Fruit fly (Drosophila melanogaster) whole organism, larva: ENCODE measurements around the gene CG2209.

Experiments
- noc ChIP-seq: fragments of 200-800 bp; sonication (Bioruptor generic); optimal IDR thresholded peaks from 3 replicates; lab custom pipeline; 2019; ENCODE audit warnings: missing biosample characterization, mild to moderate bottlenecking, missing genetic modification characterization, moderate library complexity

CG2209 gene

DNA sequence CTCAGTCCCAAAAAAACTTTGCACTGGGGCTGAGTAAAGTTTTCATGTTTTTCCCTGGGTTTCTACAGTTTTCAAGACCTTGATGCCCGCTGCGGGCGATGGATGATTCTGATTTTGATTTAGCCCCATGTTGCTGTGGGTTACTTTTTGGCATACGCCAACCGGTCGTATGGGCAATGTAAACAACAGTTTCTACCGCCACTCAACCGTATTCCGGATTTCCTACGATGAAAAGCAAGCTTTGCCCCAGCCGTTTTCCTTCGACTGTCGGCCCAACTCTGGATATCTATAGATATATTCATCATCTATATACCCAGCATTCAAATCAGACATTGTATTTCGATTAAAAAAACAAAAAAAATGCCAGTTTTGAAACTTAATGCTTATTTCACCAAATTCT lies at the start of gene CG2209:
Gene CG2209, plus strand, starts transcription at position 301 of the 400 bp plus-strand sequence.
- no peak for TF ChIP-seq noc (tag; lab: Kevin White, UChicago)

DNA sequence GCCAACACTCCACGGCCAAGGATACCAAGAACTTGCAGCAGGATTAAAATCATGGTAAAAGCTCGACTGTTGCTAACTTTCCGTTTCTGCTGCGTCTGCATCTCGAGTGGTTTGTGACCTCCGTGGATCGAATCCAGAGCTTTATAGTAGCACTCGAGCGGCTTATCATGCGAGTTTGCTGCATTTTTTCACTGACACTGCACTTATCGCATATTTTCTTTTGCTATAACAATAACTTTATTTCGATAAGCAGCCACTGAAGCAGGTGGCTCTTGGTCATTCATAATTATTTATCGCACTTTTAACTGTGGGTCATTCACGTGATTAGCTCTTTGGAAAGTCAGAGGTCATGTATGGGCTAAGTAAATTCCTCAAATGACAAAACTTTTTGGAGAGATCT lies 45.9 kb upstream of the CG2209 start, which contains the start of gene CG12716:
Gene CG12716, minus strand, starts transcription at position 101 of the 400 bp plus-strand sequence.
- TF ChIP-seq noc (tag; lab: Kevin White, UChicago) = no peak

DNA sequence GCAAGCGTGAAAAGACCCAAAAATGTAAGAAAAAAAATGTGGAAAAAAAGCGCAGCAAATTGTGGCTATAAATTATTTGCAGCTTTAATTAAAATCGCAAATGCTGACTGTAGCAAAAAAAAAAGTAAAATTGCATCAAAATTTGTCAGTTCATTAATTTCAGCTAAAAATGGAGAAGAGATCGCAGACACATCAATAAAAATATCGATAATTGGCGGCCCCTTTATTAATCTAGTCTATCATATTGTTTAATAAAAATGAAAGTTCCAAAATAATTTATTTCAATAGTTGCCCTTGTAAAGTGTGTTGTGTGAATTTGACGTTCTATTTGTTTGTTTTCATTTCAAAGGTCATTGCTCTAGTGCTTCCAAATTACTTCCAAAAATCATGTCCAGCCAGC lies 37.8 kb upstream of the CG2209 start, which contains the start of gene CG32643:
Gene CG32643, plus strand, starts transcription at position 301 of the 400 bp plus-strand sequence.
- no peak for TF ChIP-seq noc (tag; lab: Kevin White, UChicago)

DNA sequence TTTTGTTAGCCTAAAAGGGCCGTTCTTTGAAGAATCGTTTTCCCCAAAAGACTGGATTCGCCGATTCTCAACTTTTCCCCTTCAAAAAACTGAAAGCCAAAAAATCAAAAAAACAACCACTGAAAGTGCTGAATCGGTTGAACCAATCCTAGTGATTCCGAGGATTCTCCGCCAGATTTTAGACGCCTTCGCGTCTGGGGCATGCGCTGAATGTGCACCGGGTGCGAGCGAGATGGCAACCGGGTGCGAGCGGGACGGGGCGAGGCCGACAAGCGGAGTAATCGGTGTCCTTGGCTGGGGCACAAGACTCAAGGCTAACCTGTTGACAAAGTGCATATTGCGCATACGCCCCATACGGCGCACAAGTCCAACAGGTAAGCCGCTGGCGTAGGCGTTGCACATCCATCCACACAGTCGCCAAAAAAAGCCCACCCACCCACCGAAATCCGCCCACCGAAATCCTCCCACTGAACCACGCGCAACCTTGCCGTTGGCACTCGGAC lies 35.0 kb upstream of the CG2209 start:
- no peak for TF ChIP-seq noc (tag; lab: Kevin White, UChicago)

DNA sequence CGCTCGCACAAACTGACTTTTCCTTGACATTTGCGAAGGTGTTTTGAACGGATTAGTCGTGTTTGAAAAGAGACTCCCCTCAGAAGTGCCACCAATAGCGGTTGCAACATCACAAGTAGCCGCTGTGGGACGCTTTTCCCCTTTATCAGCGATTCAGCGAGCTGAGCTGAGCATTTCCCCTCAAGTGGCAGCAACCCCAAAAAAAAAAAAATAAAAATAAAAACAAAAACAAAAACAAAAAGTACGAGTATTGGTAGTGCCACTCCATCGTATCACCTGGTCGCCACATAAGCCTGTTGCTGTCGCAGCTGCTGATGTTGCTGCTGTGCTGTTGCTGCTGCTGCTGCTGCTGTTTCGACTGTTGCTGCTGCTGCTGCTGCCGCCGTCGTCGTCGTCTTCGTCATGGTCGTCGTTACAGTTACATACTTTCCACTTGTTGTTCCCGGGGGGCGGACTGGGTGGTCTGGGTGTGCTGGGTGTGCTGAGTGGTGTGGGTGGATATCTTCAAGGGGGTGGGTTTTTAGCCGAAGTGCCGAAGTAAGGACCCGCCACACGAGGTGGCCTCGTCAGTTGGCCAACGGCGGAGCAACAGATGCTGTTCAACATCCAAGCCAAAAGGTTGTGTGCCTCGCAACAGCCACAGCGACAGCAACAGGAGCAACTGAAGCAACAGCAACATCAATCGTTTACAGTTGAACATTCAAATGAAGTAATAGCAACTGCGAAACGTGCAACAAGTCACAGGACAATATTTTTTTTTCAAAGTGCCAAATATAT lies 33.8 kb upstream of the CG2209 start, which contains the start of gene rsh:
Gene rsh, plus strand, starts transcription at position 591 of the 777 bp plus-strand sequence.
- TF ChIP-seq noc (tag; lab: Kevin White, UChicago) = no peak

DNA sequence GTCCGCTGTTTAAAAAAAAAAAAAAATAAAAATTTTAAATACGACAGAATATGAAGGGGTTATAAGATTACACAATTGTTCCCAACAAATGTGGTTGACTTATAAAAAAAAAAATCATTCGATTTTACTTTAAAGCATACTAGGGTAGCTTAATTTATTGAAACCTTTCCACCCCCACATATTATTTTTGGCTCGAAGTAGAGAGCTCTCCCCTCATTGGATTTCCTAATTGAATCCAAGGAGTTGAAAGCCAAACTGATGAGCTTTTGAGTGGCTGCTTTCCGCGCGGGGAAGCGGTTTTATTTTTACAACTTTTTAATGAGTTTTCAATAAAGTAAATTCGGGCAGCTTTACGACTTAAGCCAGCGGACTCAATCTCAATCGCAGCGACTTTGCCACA lies 17.2 kb upstream of the CG2209 start, which contains the start of gene CG15719:
Gene CG15719, minus strand, starts transcription at position 101 of the 400 bp plus-strand sequence.
- no peak for TF ChIP-seq noc (tag; lab: Kevin White, UChicago)

DNA sequence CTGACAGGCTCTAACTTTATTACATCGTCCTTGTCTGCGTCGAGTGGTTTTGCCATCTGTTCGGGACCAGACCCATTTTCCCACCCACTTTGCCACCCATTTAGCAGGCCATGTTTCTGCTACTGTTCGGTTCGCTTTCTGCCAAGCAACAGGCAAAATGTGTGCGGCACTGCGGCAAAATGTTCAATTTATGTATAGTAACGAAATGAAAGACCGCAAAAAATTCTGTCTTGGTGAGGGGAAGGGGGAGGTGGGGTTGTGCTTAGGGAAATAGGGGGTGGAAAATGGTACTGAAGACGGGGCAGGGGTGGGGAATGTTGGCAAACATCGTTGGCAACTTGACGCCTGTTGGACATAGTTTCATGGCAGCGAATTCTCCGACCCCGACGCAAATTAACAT lies 9.7 kb upstream of the CG2209 start:
- TF ChIP-seq noc (tag; lab: Kevin White, UChicago) = no peak

DNA sequence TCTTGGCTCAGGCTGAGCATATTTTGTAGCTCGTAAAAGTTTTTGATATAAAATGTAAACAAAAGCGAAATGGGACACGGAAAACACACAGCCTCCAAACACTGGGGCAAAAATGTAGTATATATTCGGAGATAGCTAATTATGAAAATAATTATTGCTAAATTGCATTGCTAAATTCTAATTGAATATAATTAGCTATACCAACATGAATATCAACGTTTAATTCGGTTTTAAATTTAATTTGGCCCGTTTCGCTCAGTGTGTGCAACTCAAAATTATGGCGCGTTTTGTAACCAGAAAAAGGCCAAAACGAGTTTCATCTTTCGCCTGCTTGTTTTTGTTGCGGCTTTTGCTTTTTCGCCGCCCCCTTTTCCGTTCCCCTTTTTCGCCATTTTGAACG lies 1.8 kb downstream of the CG2209 start:
- no peak for TF ChIP-seq noc (tag; lab: Kevin White, UChicago)

DNA sequence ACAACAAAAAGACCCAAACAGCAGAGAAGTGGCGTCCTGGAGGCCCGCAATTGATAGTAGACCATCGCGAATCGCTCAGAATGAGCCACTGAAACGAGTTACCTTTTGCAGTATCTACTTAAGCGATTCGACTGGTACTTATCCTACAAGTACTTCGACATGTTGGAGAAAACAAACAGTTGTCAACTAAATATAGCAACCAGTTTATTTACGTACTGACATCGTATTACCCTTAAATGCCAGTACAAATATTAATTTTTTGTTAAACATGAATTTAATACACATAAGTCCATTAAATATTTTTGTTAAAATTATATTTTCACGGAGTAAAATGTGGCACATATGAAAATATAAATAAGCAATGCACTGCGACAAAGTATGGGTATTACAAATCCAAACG lies 33.2 kb downstream of the CG2209 start, which contains the start of gene CG12715:
Gene CG12715, minus strand, starts transcription at position 101 of the 400 bp plus-strand sequence.
- no peak for TF ChIP-seq noc (tag; lab: Kevin White, UChicago)
